Fruit fly (Drosophila melanogaster) S2 (cell line): ENCODE data around the gene mahe.

Experiments
- CG8478 ChIP-seq: fragments of >200 bp; optimal IDR thresholded peaks from 2 replicates; lab custom pipeline; 2018
- CTCF ChIP-seq, 2 experiments: fragments of >200 bp; optimal IDR thresholded peaks; 2 replicates each; lab custom pipeline; 2018

DNA sequence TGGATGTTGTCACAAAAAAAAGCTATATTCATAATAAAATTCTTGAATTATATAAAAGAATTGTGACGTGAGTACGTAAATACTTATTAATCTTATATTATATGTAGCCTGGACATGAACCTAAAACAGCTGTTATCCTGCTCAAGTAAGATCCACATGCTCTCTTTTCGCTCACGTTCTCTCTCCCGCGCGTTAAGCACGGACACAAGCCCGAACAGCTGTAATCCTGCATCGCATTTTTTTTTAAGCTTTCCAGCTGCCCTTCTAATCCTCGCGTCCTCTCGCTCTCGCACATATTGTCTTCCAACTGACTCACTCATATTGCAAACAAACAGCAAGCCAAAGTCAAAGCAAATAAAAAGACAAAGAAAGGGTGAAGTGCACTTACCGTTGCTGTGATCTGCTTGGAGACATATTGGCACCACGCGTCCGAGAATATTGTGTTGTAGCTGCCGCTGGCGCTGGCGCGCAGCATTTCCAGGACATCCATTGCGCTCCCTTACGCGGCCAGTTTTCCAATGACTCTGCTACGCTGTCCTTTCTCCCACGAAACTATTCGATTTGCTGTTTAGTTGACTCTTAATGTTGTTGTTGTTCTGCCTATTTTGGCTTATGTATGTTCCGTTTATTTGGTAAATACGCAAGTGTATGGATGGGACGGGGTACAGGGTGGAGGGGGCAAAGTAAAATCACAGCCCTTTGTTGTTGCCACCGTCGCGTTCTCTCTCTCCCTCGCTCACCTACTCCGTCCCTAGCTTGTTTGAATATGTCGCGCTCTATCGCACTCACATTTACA, 36.1 kb upstream of the mahe start:
- no peak for TF ChIP-seq CG8478 (lab: Kevin White, UChicago)
- TF ChIP-seq CTCF (optimal IDR thresholded peaks at IDR 0.05; lab: Kevin White, UChicago): no peak
